Worm (Caenorhabditis elegans) whole organism, L1 larva: ENCODE results near the gene F58A4.1.

ENCODE experiments used
- C04F5.9 ChIP-seq: sonication (generic microtip); optimal IDR thresholded peaks from 2 replicates; lab custom pipeline; 2016; ENCODE audit warnings: missing genetic modification characterization, missing compliant biosample characterization
- aha-1 ChIP-seq: fragments of 150-350 bp; optimal IDR thresholded peaks from 2 replicates; lab custom pipeline; 2014; ENCODE audit warnings: missing biosample characterization, missing genetic modification characterization
- aly-2 ChIP-seq: fragments of 150-350 bp; optimal IDR thresholded peaks from 2 replicates; lab custom pipeline; 2014; ENCODE audit warnings: missing biosample characterization, missing genetic modification characterization
- ceh-63 ChIP-seq: fragments of 200-800 bp; sonication (Bioruptor generic); optimal IDR thresholded peaks from 2 replicates; lab custom pipeline; 2018; ENCODE audit warnings: mild to moderate bottlenecking, missing genetic modification characterization, missing compliant biosample characterization
- ceh-8 ChIP-seq: fragments of 200-800 bp; sonication (Bioruptor generic); optimal IDR thresholded peaks from 2 replicates; lab custom pipeline; 2018; ENCODE audit warnings: mild to moderate bottlenecking, missing genetic modification characterization, moderate library complexity, missing compliant biosample characterization
- ceh-82 ChIP-seq, 3 experiments: fragments of 150-350 bp in 1 of 3; sonication (generic microtip) in 2 of 3; optimal IDR thresholded peaks; 2 replicates each; lab custom pipeline; 2014 to 2017; ENCODE audit warnings: missing biosample characterization in 3 of 3, missing genetic modification characterization in 3 of 3
- dpl-1 ChIP-seq, 3 experiments: fragments of 150-350 bp in 2 of 3; sonication (generic microtip) in 1 of 3; optimal IDR thresholded peaks; 2 replicates each; lab custom pipeline; 2014 to 2017; ENCODE audit warnings: missing biosample characterization in 3 of 3, missing genetic modification characterization in 3 of 3, missing genetic modification reagents in 3 of 3
- dsc-1 ChIP-seq: sonication (generic microtip); optimal IDR thresholded peaks from 2 replicates; lab custom pipeline; 2016; ENCODE audit warnings: mild to moderate bottlenecking, missing genetic modification characterization, missing compliant biosample characterization
- efl-1 ChIP-seq, 4 experiments: fragments of 150-350 bp; optimal IDR thresholded peaks in 3 of 4; peaks in 1 of 4; 1 replicate in 1 of 4; 2 replicates in 3 of 4; lab custom pipeline; 2014; ENCODE audit warnings: missing biosample characterization in 2 of 4, missing genetic modification characterization in 2 of 4, missing genetic modification reagents in 2 of 4
- egl-13 ChIP-seq: sonication (generic microtip); optimal IDR thresholded peaks from 2 replicates; lab custom pipeline; 2016; ENCODE audit warnings: missing genotype, missing genetic modification reagents, missing genetic modification characterization, missing compliant biosample characterization
- elt-2 ChIP-seq: sonication (generic microtip); optimal IDR thresholded peaks from 2 replicates; lab custom pipeline; 2016; ENCODE audit warnings: missing genetic modification characterization, mild to moderate bottlenecking, inconsistent platforms, missing compliant biosample characterization, missing genetic modification reagents
- fkh-8 ChIP-seq: sonication (generic microtip); optimal IDR thresholded peaks from 2 replicates; lab custom pipeline; 2016; ENCODE audit warnings: mild to moderate bottlenecking, missing genetic modification characterization, missing compliant biosample characterization
- grh-1 ChIP-seq: fragments of 200-800 bp; sonication (Bioruptor generic); IDR thresholded peaks from 2 replicates; pipeline ENCODE4 v1.3.6; 2022; ENCODE audit warnings: missing genetic modification reagents, missing genetic modification characterization, missing compliant biosample characterization
- hlh-4 ChIP-seq: sonication (generic microtip); optimal IDR thresholded peaks from 2 replicates; lab custom pipeline; 2016; ENCODE audit warnings: mild to moderate bottlenecking, missing genetic modification characterization, missing compliant biosample characterization
- irx-1 ChIP-seq: sonication (generic microtip); optimal IDR thresholded peaks from 2 replicates; lab custom pipeline; 2016; ENCODE audit warnings: missing genetic modification characterization, missing compliant biosample characterization
- lin-13 ChIP-seq: fragments of 150-350 bp; optimal IDR thresholded peaks from 2 replicates; lab custom pipeline; 2014; ENCODE audit warnings: missing biosample characterization, missing genetic modification reagents, missing genetic modification characterization
- lin-14 ChIP-seq: fragments of 200-800 bp; sonication (Bioruptor generic); optimal IDR thresholded peaks from 2 replicates; lab custom pipeline; 2018; ENCODE audit warnings: mild to moderate bottlenecking, missing genetic modification characterization, moderate library complexity, missing compliant biosample characterization
- lin-15B ChIP-seq: fragments of 150-350 bp; sonication (generic microtip); optimal IDR thresholded peaks from 3 replicates; lab custom pipeline; 2014; ENCODE audit warnings: missing biosample characterization, missing genetic modification characterization
- lin-35 ChIP-seq, 2 experiments: fragments of 150-350 bp; optimal IDR thresholded peaks; 2 replicates each; lab custom pipeline; 2014; ENCODE audit warnings: missing biosample characterization in 2 of 2, missing genetic modification characterization in 2 of 2, missing genetic modification reagents in 2 of 2
- lin-39 ChIP-seq: fragments of 150-350 bp; optimal IDR thresholded peaks from 2 replicates; lab custom pipeline; 2014; ENCODE audit warnings: missing biosample characterization, missing genetic modification reagents, missing genetic modification characterization
- lsy-2 ChIP-seq, 2 experiments: fragments of 150-350 bp; optimal IDR thresholded peaks; 2 replicates each; lab custom pipeline; 2014; ENCODE audit warnings: missing biosample characterization in 2 of 2, missing genetic modification characterization in 2 of 2
- mdl-1 ChIP-seq, 2 experiments: fragments of 150-350 bp; optimal IDR thresholded peaks; 2 replicates each; lab custom pipeline; 2014 to 2017; ENCODE audit warnings: missing biosample characterization in 2 of 2, missing genetic modification characterization in 2 of 2, inconsistent platforms in 1 of 2
- nhr-11 ChIP-seq: fragments of 150-350 bp; optimal IDR thresholded peaks from 2 replicates; lab custom pipeline; 2014; ENCODE audit warnings: missing biosample characterization, missing genetic modification characterization
- nhr-20 ChIP-seq: sonication (generic microtip); optimal IDR thresholded peaks from 2 replicates; lab custom pipeline; 2016; ENCODE audit warnings: mild to moderate bottlenecking, missing genetic modification characterization, missing compliant biosample characterization
- nhr-28 ChIP-seq: fragments of 150-350 bp; optimal IDR thresholded peaks from 2 replicates; lab custom pipeline; 2014; ENCODE audit warnings: missing biosample characterization, missing genetic modification characterization
- nhr-47 ChIP-seq: sonication (generic microtip); optimal IDR thresholded peaks from 2 replicates; lab custom pipeline; 2016; ENCODE audit warnings: mild to moderate bottlenecking, missing genetic modification characterization, moderate library complexity, missing compliant biosample characterization
- nhr-71 ChIP-seq: sonication (generic microtip); optimal IDR thresholded peaks from 2 replicates; lab custom pipeline; 2016; ENCODE audit warnings: mild to moderate bottlenecking, missing genetic modification characterization, moderate library complexity, missing compliant biosample characterization
- nhr-77 ChIP-seq: fragments of 150-350 bp; optimal IDR thresholded peaks from 2 replicates; lab custom pipeline; 2014; ENCODE audit warnings: missing biosample characterization, missing genetic modification characterization
- nhr-84 ChIP-seq: sonication (generic microtip); optimal IDR thresholded peaks from 2 replicates; lab custom pipeline; 2017; ENCODE audit warnings: missing biosample characterization, missing genetic modification characterization
- nhr-90 ChIP-seq: sonication (generic microtip); optimal IDR thresholded peaks from 2 replicates; lab custom pipeline; 2016; ENCODE audit warnings: mild to moderate bottlenecking, missing genetic modification characterization, missing compliant biosample characterization; ENCODE audit not compliant: poor library complexity
- pag-3 ChIP-seq: sonication (generic microtip); optimal IDR thresholded peaks from 2 replicates; lab custom pipeline; 2017; ENCODE audit warnings: missing genetic modification characterization, mild to moderate bottlenecking, missing compliant biosample characterization, antibody characterized with exemption, borderline replicate concordance; ENCODE audit not compliant: insufficient read depth
- pax-3 ChIP-seq: fragments of 200-800 bp; sonication (Bioruptor generic); optimal IDR thresholded peaks from 2 replicates; lab custom pipeline; 2018; ENCODE audit warnings: mild to moderate bottlenecking, missing genetic modification characterization, moderate library complexity, missing compliant biosample characterization
- pqm-1 ChIP-seq: sonication (generic microtip); optimal IDR thresholded peaks from 3 replicates; lab custom pipeline; 2017; ENCODE audit warnings: missing biosample characterization, missing genetic modification characterization
- snu-23 ChIP-seq: sonication (generic microtip); optimal IDR thresholded peaks from 2 replicates; lab custom pipeline; 2016; ENCODE audit warnings: missing genetic modification characterization, missing compliant biosample characterization
- sptf-1 ChIP-seq: fragments of 150-350 bp; optimal IDR thresholded peaks from 2 replicates; lab custom pipeline; 2014; ENCODE audit warnings: missing biosample characterization, missing genetic modification characterization
- tlp-1 ChIP-seq: fragments of 150-350 bp; optimal IDR thresholded peaks from 2 replicates; lab custom pipeline; 2014; ENCODE audit warnings: missing biosample characterization, missing genetic modification characterization
- unc-62 ChIP-seq: fragments of 150-350 bp; optimal IDR thresholded peaks from 2 replicates; lab custom pipeline; 2014; ENCODE audit warnings: missing biosample characterization, missing genetic modification reagents, missing genetic modification characterization
- vab-15 ChIP-seq: sonication (generic microtip); optimal IDR thresholded peaks from 2 replicates; lab custom pipeline; 2017; ENCODE audit warnings: missing genotype, mild to moderate bottlenecking, missing genetic modification characterization, missing compliant biosample characterization
- zag-1 ChIP-seq: fragments of 150-350 bp; optimal IDR thresholded peaks from 2 replicates; lab custom pipeline; 2014; ENCODE audit warnings: missing biosample characterization, missing genetic modification characterization

Gene F58A4.1

ce11 chrIII:9580039-9580891 lies 18.0 kb upstream of the F58A4.1 start, which contains the start of gene ced-7 (continued):
- TF ChIP-seq aly-2 (tag; lab: Kevin White, UChicago) = no peak
- peak in 2 of 3 experiments; percentile 4 to 52 for TF ChIP-seq dpl-1 (GFP tag; optimal IDR thresholded peaks at IDR 0.05; lab: Kevin White, UChicago)
- no peak for TF ChIP-seq unc-62
- TF ChIP-seq lin-35 (GFP tag; optimal IDR thresholded peaks at IDR 0.05; lab: Kevin White, UChicago) = peak; percentile 15 to 37
- no peak for TF ChIP-seq egl-13 (tag; lab: Kevin White, UChicago)
- TF ChIP-seq lin-39 (tag; lab: Kevin White, UChicago) = no peak
- no peak for TF ChIP-seq nhr-28
- no peak for TF ChIP-seq nhr-77 (tag; lab: Kevin White, UChicago)
- no peak for TF ChIP-seq vab-15 (tag; lab: Kevin White, UChicago)
- no peak for TF ChIP-seq lin-13 (GFP tag; lab: Kevin White, UChicago)
- no peak for TF ChIP-seq ceh-82 (tag; optimal IDR thresholded peaks at IDR 0.05; lab: Kevin White, UChicago)
- TF ChIP-seq irx-1 (tag; lab: Kevin White, UChicago) = no peak
- TF ChIP-seq lin-14 (GFP tag; lab: Kevin White, UChicago) = peak; percentile 74
- TF ChIP-seq snu-23 (GFP tag; lab: Kevin White, UChicago) = no peak
- no peak for TF ChIP-seq pag-3 (tag; lab: Kevin White, UChicago)
- TF ChIP-seq nhr-84 (tag; lab: Kevin White, UChicago) = no peak
- TF ChIP-seq pax-3 (tag; lab: Kevin White, UChicago) = no peak
- no peak for TF ChIP-seq nhr-11 (tag; lab: Kevin White, UChicago)
- no peak for TF ChIP-seq pqm-1 (tag; lab: Kevin White, UChicago)
- no peak for TF ChIP-seq ceh-63 (GFP tag; lab: Kevin White, UChicago)
- no peak for TF ChIP-seq grh-1 (GFP tag; lab: Robert Waterston, UW)
- TF ChIP-seq, all 84 proteins: peak for 14

- peak; percentile 6 for TF ChIP-seq elt-2 (tag; lab: Kevin White, UChicago)
- TF ChIP-seq nhr-84 (tag; lab: Kevin White, UChicago) = no peak
- TF ChIP-seq aha-1 (tag; lab: Kevin White, UChicago) = no peak
- TF ChIP-seq tlp-1 (tag; lab: Kevin White, UChicago) = no peak
Observed at ce11 chrIII:9582240-9582639, 16.0 kb upstream of the F58A4.1 start, which contains the start of gene C48B4.3. C48B4.3 (minus strand) TSS chrIII:9582388.

ce11 chrIII:9583224-9583623 lies 15.0 kb upstream of the F58A4.1 start:
- TF ChIP-seq nhr-20 (tag; lab: Kevin White, UChicago) (no peak), hlh-4 (no peak), sptf-1 (tag; lab: Kevin White, UChicago) (no peak), C04F5.9 (tag; lab: Kevin White, UChicago) (no peak), ceh-63 (GFP tag; lab: Kevin White, UChicago) (no peak), pqm-1 (tag; lab: Kevin White, UChicago) (no peak), ceh-8 (GFP tag; lab: Kevin White, UChicago) (no peak), mdl-1 (tag; optimal IDR thresholded peaks at IDR 0.05; lab: Kevin White, UChicago) (no peak), efl-1 (optimal IDR thresholded peaks at IDR 0.05; lab: Kevin White, UChicago) (no peak), efl-1 (GFP tag; optimal IDR thresholded peaks at IDR 0.05 in 1 of 2; lab: Kevin White, UChicago) (no peak)

ce11 chrIII:9585314-9585713 lies 13.0 kb upstream of the F58A4.1 start:
- TF ChIP-seq nhr-47 (peak; percentile 36), lsy-2 (tag; optimal IDR thresholded peaks at IDR 0.05; lab: Kevin White, UChicago) (peak; percentile 5 to 29), lin-14 (GFP tag; lab: Kevin White, UChicago) (peak; percentile 72), ceh-8 (GFP tag; lab: Kevin White, UChicago) (peak; percentile 94), dsc-1 (no peak), nhr-90 (no peak), zag-1 (tag; lab: Kevin White, UChicago) (peak; percentile 6), nhr-71 (peak; percentile 52), fkh-8 (tag; lab: Kevin White, UChicago) (peak; percentile 38), lin-15B (tag; lab: Kevin White, UChicago) (no peak)
